Worm (Caenorhabditis elegans) whole organism, early embryonic: ENCODE measurements around the gene tag-52.

Experiments used
- B0310.2 ChIP-seq: sonication (generic microtip); optimal IDR thresholded peaks from 2 replicates; lab custom pipeline; 2016; ENCODE audit warnings: mild to moderate bottlenecking, missing genetic modification characterization, missing compliant biosample characterization
- F13C5.2 ChIP-seq: sonication (generic microtip); optimal IDR thresholded peaks from 2 replicates; lab custom pipeline; 2017; ENCODE audit warnings: mild to moderate bottlenecking, missing genetic modification characterization, inconsistent platforms, missing compliant biosample characterization
- aly-1 ChIP-seq: sonication (generic microtip); optimal IDR thresholded peaks from 2 replicates; lab custom pipeline; 2016; ENCODE audit warnings: missing genetic modification characterization, missing compliant biosample characterization
- ama-1 ChIP-seq: fragments of 150-350 bp; optimal IDR thresholded peaks from 2 replicates; lab custom pipeline; 2014
- ceh-13 ChIP-seq: fragments of 200-800 bp; sonication (Bioruptor generic); optimal IDR thresholded peaks from 2 replicates; lab custom pipeline; 2018; ENCODE audit warnings: mild to moderate bottlenecking, missing genetic modification characterization, missing compliant biosample characterization
- ceh-36 ChIP-seq: sonication (generic microtip); optimal IDR thresholded peaks from 2 replicates; lab custom pipeline; 2016; ENCODE audit warnings: missing genetic modification characterization, inconsistent platforms, missing compliant biosample characterization
- ets-7 ChIP-seq: sonication (generic microtip); optimal IDR thresholded peaks from 2 replicates; lab custom pipeline; 2016; ENCODE audit warnings: missing genotype, missing genetic modification characterization, missing compliant biosample characterization
- flt-1 ChIP-seq: fragments of 200-800 bp; sonication (Bioruptor generic); IDR thresholded peaks from 2 replicates; pipeline ENCODE4 v1.3.6; 2022; ENCODE audit warnings: missing genetic modification characterization, missing compliant biosample characterization
- hmbx-1 ChIP-seq: sonication (generic microtip); optimal IDR thresholded peaks from 2 replicates; lab custom pipeline; 2016; ENCODE audit warnings: mild to moderate bottlenecking, missing genetic modification characterization, missing compliant biosample characterization
- hmg-4 ChIP-seq: fragments of 200-800 bp; sonication (Bioruptor generic); optimal IDR thresholded peaks from 2 replicates; lab custom pipeline; 2018; ENCODE audit warnings: mild to moderate bottlenecking, missing genetic modification characterization, missing compliant biosample characterization
- hnd-1 ChIP-seq: sonication (generic microtip); optimal IDR thresholded peaks from 2 replicates; lab custom pipeline; 2016; ENCODE audit warnings: missing genetic modification characterization, missing compliant biosample characterization
- pes-1 ChIP-seq: fragments of 200-800 bp; sonication (Bioruptor generic); IDR thresholded peaks from 2 replicates; pipeline ENCODE4 v1.3.6; 2022; ENCODE audit warnings: missing genetic modification reagents, missing genetic modification characterization, missing compliant biosample characterization
- scrt-1 ChIP-seq: fragments of 200-800 bp; sonication (Bioruptor generic); IDR thresholded peaks from 2 replicates; pipeline ENCODE4 v1.3.6; 2022; ENCODE audit warnings: missing genetic modification characterization, missing compliant biosample characterization
- sea-1 ChIP-seq: fragments of 200-800 bp; sonication (Bioruptor generic); conservative IDR thresholded peaks from 2 replicates; pipeline ENCODE4 v1.3.6; 2022; ENCODE audit warnings: missing genetic modification characterization, missing compliant biosample characterization
- tbx-11 ChIP-seq: fragments of 200-800 bp; sonication (Bioruptor generic); IDR thresholded peaks from 2 replicates; pipeline ENCODE4 v1.3.6; 2022; ENCODE audit warnings: missing genetic modification characterization, missing compliant biosample characterization
- tbx-37 ChIP-seq: fragments of 200-800 bp; sonication (Bioruptor generic); conservative IDR thresholded peaks from 2 replicates; pipeline ENCODE4 v1.3.6; 2022; ENCODE audit warnings: missing genetic modification reagents, missing genetic modification characterization, missing compliant biosample characterization
- tra-4 ChIP-seq: sonication (generic microtip); optimal IDR thresholded peaks from 2 replicates; lab custom pipeline; 2017; ENCODE audit warnings: missing genetic modification characterization, missing compliant biosample characterization

The tag-52 gene

ce11 chrX:3694172-3694571 is 15.8 kb upstream of the tag-52 start:
- TF ChIP-seq sea-1 (GFP tag; lab: Robert Waterston, UW), result 0 out of 2 replicates have a peak, but pooled peaks have one; percentile 40
- TF ChIP-seq B0310.2 (tag; lab: Kevin White, UChicago), result no peak
- peak; percentile 56; the same call in 1 of the 2 replicates for TF ChIP-seq pes-1
- TF ChIP-seq aly-1 (tag; lab: Kevin White, UChicago), result peak; percentile 35
- TF ChIP-seq tra-4 (tag; lab: Kevin White, UChicago), result no peak
- TF ChIP-seq tbx-37, result peak; percentile 37; the same call in 1 of the 2 replicates
- peak; percentile 77 for TF ChIP-seq F13C5.2 (tag; lab: Kevin White, UChicago)
- TF ChIP-seq flt-1 (GFP tag; lab: Robert Waterston, UW), result no peak
- peak; percentile 86 for TF ChIP-seq hmg-4

- TF ChIP-seq scrt-1 (GFP tag; lab: Robert Waterston, UW), result no peak
- TF ChIP-seq hnd-1 (tag; lab: Kevin White, UChicago), result no peak
- TF ChIP-seq pes-1, result no peak
These were observed 14.8 kb upstream of the tag-52 start, which contains the start of gene C02F12.8 for ce11 chrX:3693138-3693537. Gene C02F12.8, minus strand, starts transcription at chrX:3693238.

ce11 chrX:3689802-3690201 is 11.4 kb upstream of the tag-52 start:
- TF ChIP-seq tbx-37 (no peak), scrt-1 (GFP tag; lab: Robert Waterston, UW) (no peak)

- TF ChIP-seq F13C5.2 (tag; lab: Kevin White, UChicago) (no peak), ceh-13 (GFP tag; lab: Kevin White, UChicago) (no peak), flt-1 (GFP tag; lab: Robert Waterston, UW) (no peak), B0310.2 (tag; lab: Kevin White, UChicago) (no peak), tra-4 (tag; lab: Kevin White, UChicago) (no peak), scrt-1 (GFP tag; lab: Robert Waterston, UW) (no peak), pes-1 (no peak)
These were observed 10.9 kb upstream of the tag-52 start, which contains the start of gene tag-278 for ce11 chrX:3689155-3689719. Gene tag-278, minus strand, starts transcription at chrX:3689205.

ce11 chrX:3686420-3686819 is 8.1 kb upstream of the tag-52 start:
- no peak for TF ChIP-seq ceh-36 (tag; lab: Kevin White, UChicago)
- TF ChIP-seq pes-1, result no peak
- TF ChIP-seq flt-1 (GFP tag; lab: Robert Waterston, UW), result no peak
- no peak for TF ChIP-seq ets-7 (tag; lab: Kevin White, UChicago)
- no peak for TF ChIP-seq ama-1 (lab: Kevin White, UChicago)
- no peak for TF ChIP-seq ceh-13 (GFP tag; lab: Kevin White, UChicago)
- no peak for TF ChIP-seq sea-1 (GFP tag; lab: Robert Waterston, UW)
- no peak for TF ChIP-seq hmbx-1
- no peak for TF ChIP-seq scrt-1 (GFP tag; lab: Robert Waterston, UW)
- no peak for TF ChIP-seq hnd-1 (tag; lab: Kevin White, UChicago)
- no peak for TF ChIP-seq hmg-4
- no peak for TF ChIP-seq tbx-11 (GFP tag; lab: Robert Waterston, UW)
- TF ChIP-seq F13C5.2 (tag; lab: Kevin White, UChicago), result no peak
- no peak for TF ChIP-seq B0310.2 (tag; lab: Kevin White, UChicago)
- no peak for TF ChIP-seq tra-4 (tag; lab: Kevin White, UChicago)
- TF ChIP-seq tbx-37, result no peak
- TF ChIP-seq aly-1 (tag; lab: Kevin White, UChicago), result no peak

- peak; percentile 25 for TF ChIP-seq hmg-4
- TF ChIP-seq pes-1, result no peak
These were observed 4.7 kb upstream of the tag-52 start for ce11 chrX:3683060-3683459.

ce11 chrX:3680544-3681214 is 2.3 kb upstream of the tag-52 start, which contains the start of gene tsp-17:
Gene tsp-17, plus strand, starts transcription at chrX:3681164.
- TF ChIP-seq B0310.2 (tag; lab: Kevin White, UChicago) (no peak), F13C5.2 (tag; lab: Kevin White, UChicago) (no peak), tbx-11 (GFP tag; lab: Robert Waterston, UW) (no peak), flt-1 (GFP tag; lab: Robert Waterston, UW) (no peak), sea-1 (GFP tag; lab: Robert Waterston, UW) (no peak), tra-4 (tag; lab: Kevin White, UChicago) (no peak), ceh-13 (GFP tag; lab: Kevin White, UChicago) (no peak), ama-1 (lab: Kevin White, UChicago) (no peak)

ce11 chrX:3673584-3674108 is 4.7 kb downstream of the tag-52 start, which contains the start of gene ceh-63:
Gene ceh-63, minus strand, starts transcription at chrX:3674058.
- TF ChIP-seq ets-7 (tag; lab: Kevin White, UChicago), result no peak
- no peak for TF ChIP-seq B0310.2 (tag; lab: Kevin White, UChicago)
- no peak for TF ChIP-seq flt-1 (GFP tag; lab: Robert Waterston, UW)
- no peak for TF ChIP-seq tra-4 (tag; lab: Kevin White, UChicago)
- no peak for TF ChIP-seq pes-1
- TF ChIP-seq hmbx-1, result no peak
- no peak for TF ChIP-seq tbx-37
- no peak for TF ChIP-seq ama-1 (lab: Kevin White, UChicago)
